Worm (Caenorhabditis elegans): ENCODE data around the gene C04F6.9.

DNA sequence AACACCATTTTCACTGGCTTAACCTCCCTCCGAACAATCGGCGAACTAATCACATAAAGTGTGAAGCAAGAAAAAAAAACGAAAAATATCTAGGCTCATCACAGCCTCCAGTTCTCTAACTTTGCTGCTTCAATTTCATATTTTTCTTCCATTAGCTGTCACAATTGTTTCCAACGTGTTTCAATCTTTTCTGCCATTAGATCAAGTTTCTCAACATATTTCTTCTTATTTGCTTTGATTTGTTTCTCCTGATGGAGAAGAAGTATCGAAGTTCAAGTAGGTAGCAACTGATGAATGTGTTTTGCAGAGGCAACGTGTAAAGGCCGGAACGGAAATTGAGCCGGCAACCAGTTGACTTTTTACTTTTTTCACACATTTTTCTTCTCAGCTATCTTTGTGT is 21.6 kb upstream of the C04F6.9 start, which contains the start of gene ZK563.7:
- no peak for TF ChIP-seq unc-62 (GFP tag; optimal IDR thresholded peaks at IDR 0.05)
- TF ChIP-seq ceh-39 (tag; optimal IDR thresholded peaks at IDR 0.05): no peak
- TF ChIP-seq snpc-4 (tag; optimal IDR thresholded peaks at IDR 0.05): no peak
- TF ChIP-seq elt-3 (tag; optimal IDR thresholded peaks at IDR 0.05): no peak
- TF ChIP-seq lin-32 (GFP tag; optimal IDR thresholded peaks at IDR 0.05): no peak
- no peak for TF ChIP-seq ztf-11 (tag; optimal IDR thresholded peaks at IDR 0.05)
- no peak for TF ChIP-seq nhr-12 (tag; optimal IDR thresholded peaks at IDR 0.05)
- no peak for TF ChIP-seq ces-1 (GFP tag; optimal IDR thresholded peaks at IDR 0.05)
- no peak for TF ChIP-seq lin-13 (tag; optimal IDR thresholded peaks at IDR 0.05)
- no peak for TF ChIP-seq cnd-1 (tag; optimal IDR thresholded peaks at IDR 0.05)
- TF ChIP-seq zip-8 (tag; optimal IDR thresholded peaks at IDR 0.05): no peak
- TF ChIP-seq mep-1 (tag; optimal IDR thresholded peaks at IDR 0.05): no peak
- TF ChIP-seq nhr-237 (tag; optimal IDR thresholded peaks at IDR 0.05): no peak
- no peak for TF ChIP-seq unc-39 (tag; optimal IDR thresholded peaks at IDR 0.05)
